Worm (Caenorhabditis elegans) whole organism, late embryonic: ENCODE data around the gene rars-1.

Experiments
- C08G9.2 ChIP-seq: sonication (generic microtip); optimal IDR thresholded peaks from 2 replicates; lab custom pipeline; 2016; ENCODE audit warnings: mild to moderate bottlenecking, missing genetic modification characterization, moderate library complexity, missing compliant biosample characterization
- C38D4.7 ChIP-seq: fragments of 200-800 bp; sonication (Bioruptor generic); optimal IDR thresholded peaks from 2 replicates; lab custom pipeline; 2018; ENCODE audit warnings: mild to moderate bottlenecking, missing genetic modification characterization, moderate library complexity, missing compliant biosample characterization
- F13H6.1 ChIP-seq: sonication (generic microtip); optimal IDR thresholded peaks from 2 replicates; lab custom pipeline; 2016; ENCODE audit warnings: missing genetic modification characterization, missing compliant biosample characterization
- T23F11.4 ChIP-seq: fragments of 200-800 bp; sonication (Bioruptor generic); optimal IDR thresholded peaks from 2 replicates; lab custom pipeline; 2018; ENCODE audit warnings: mild to moderate bottlenecking, missing genetic modification characterization, missing compliant biosample characterization
- ahr-1 ChIP-seq: sonication (generic microtip); optimal IDR thresholded peaks from 2 replicates; lab custom pipeline; 2016; ENCODE audit warnings: missing genetic modification characterization, missing compliant biosample characterization
- ceh-14 ChIP-seq: sonication (generic microtip); optimal IDR thresholded peaks from 2 replicates; lab custom pipeline; 2016; ENCODE audit warnings: missing genotype, missing genetic modification characterization, missing compliant biosample characterization
- ceh-2 ChIP-seq: sonication (generic microtip); optimal IDR thresholded peaks from 2 replicates; lab custom pipeline; 2016; ENCODE audit warnings: missing genotype, missing genetic modification characterization, missing compliant biosample characterization
- ceh-22 ChIP-seq: sonication (generic microtip); optimal IDR thresholded peaks from 2 replicates; lab custom pipeline; 2017; ENCODE audit warnings: missing biosample characterization, missing genetic modification characterization
- ceh-31 ChIP-seq: sonication (generic microtip); optimal IDR thresholded peaks from 2 replicates; lab custom pipeline; 2016; ENCODE audit warnings: missing genetic modification characterization, missing compliant biosample characterization
- ceh-34 ChIP-seq: sonication (generic microtip); optimal IDR thresholded peaks from 2 replicates; lab custom pipeline; 2016; ENCODE audit warnings: mild to moderate bottlenecking, missing genetic modification characterization, missing compliant biosample characterization
- ceh-45 ChIP-seq: fragments of 200-800 bp; sonication (Bioruptor generic); IDR thresholded peaks from 2 replicates; pipeline ENCODE4 v1.3.6; 2022; ENCODE audit warnings: missing genetic modification reagents, missing genetic modification characterization, missing compliant biosample characterization
- ceh-48 ChIP-seq: sonication (generic microtip); optimal IDR thresholded peaks from 2 replicates; lab custom pipeline; 2016; ENCODE audit warnings: missing genetic modification characterization, inconsistent platforms, missing compliant biosample characterization
- ceh-9 ChIP-seq: sonication (generic microtip); optimal IDR thresholded peaks from 2 replicates; lab custom pipeline; 2016; ENCODE audit warnings: mild to moderate bottlenecking, missing genetic modification characterization, inconsistent platforms, missing compliant biosample characterization
- che-1 ChIP-seq: sonication (generic microtip); optimal IDR thresholded peaks from 2 replicates; lab custom pipeline; 2016; ENCODE audit warnings: mild to moderate bottlenecking, missing genetic modification characterization, missing compliant biosample characterization
- dve-1 ChIP-seq: sonication (generic microtip); optimal IDR thresholded peaks from 2 replicates; lab custom pipeline; 2017; ENCODE audit warnings: antibody characterized with exemption, mild to moderate bottlenecking, missing genetic modification characterization, missing compliant biosample characterization
- elt-2 ChIP-seq: sonication (generic microtip); optimal IDR thresholded peaks from 2 replicates; lab custom pipeline; 2016; ENCODE audit warnings: missing genetic modification reagents, missing genetic modification characterization, missing compliant biosample characterization
- ets-4 ChIP-seq: sonication (generic microtip); optimal IDR thresholded peaks from 2 replicates; lab custom pipeline; 2016; ENCODE audit warnings: missing genetic modification characterization, missing compliant biosample characterization
- eyg-1 ChIP-seq: sonication (generic microtip); optimal IDR thresholded peaks from 2 replicates; lab custom pipeline; 2016; ENCODE audit warnings: missing genotype, missing genetic modification characterization, missing compliant biosample characterization
- fax-1 ChIP-seq: sonication (generic microtip); optimal IDR thresholded peaks from 2 replicates; lab custom pipeline; 2016; ENCODE audit warnings: missing genotype, missing genetic modification characterization, missing compliant biosample characterization
- fkh-6 ChIP-seq: sonication (generic microtip); optimal IDR thresholded peaks from 2 replicates; lab custom pipeline; 2016; ENCODE audit warnings: missing genetic modification characterization, missing compliant biosample characterization
- hlh-15 ChIP-seq: sonication (generic microtip); optimal IDR thresholded peaks from 2 replicates; lab custom pipeline; 2016; ENCODE audit warnings: missing genetic modification characterization, missing compliant biosample characterization
- hlh-8 ChIP-seq: sonication (generic microtip); optimal IDR thresholded peaks from 2 replicates; lab custom pipeline; 2016; ENCODE audit warnings: missing genotype, missing genetic modification characterization, missing compliant biosample characterization
- lim-6 ChIP-seq: sonication (generic microtip); optimal IDR thresholded peaks from 2 replicates; lab custom pipeline; 2016; ENCODE audit warnings: missing genetic modification characterization, missing compliant biosample characterization
- lin-11 ChIP-seq: fragments of 200-800 bp; sonication (Bioruptor generic); optimal IDR thresholded peaks from 2 replicates; lab custom pipeline; 2018; ENCODE audit warnings: mild to moderate bottlenecking, missing genetic modification characterization, missing compliant biosample characterization
- mec-3 ChIP-seq: sonication (generic microtip); optimal IDR thresholded peaks from 2 replicates; lab custom pipeline; 2016; ENCODE audit warnings: borderline replicate concordance, missing genetic modification characterization, missing compliant biosample characterization
- nfya-1 ChIP-seq: sonication (generic microtip); optimal IDR thresholded peaks from 2 replicates; lab custom pipeline; 2017; ENCODE audit warnings: missing genetic modification characterization, mild to moderate bottlenecking, missing compliant biosample characterization, antibody characterized with exemption, moderate library complexity
- nhr-232 ChIP-seq: sonication (generic microtip); optimal IDR thresholded peaks from 2 replicates; lab custom pipeline; 2016; ENCODE audit warnings: missing genetic modification characterization, missing compliant biosample characterization
- odd-2 ChIP-seq: sonication (generic microtip); optimal IDR thresholded peaks from 2 replicates; lab custom pipeline; 2017; ENCODE audit warnings: antibody characterized with exemption, mild to moderate bottlenecking, missing genetic modification characterization, missing compliant biosample characterization
- pha-2 ChIP-seq: sonication (generic microtip); optimal IDR thresholded peaks from 2 replicates; lab custom pipeline; 2017; ENCODE audit warnings: mild to moderate bottlenecking, missing genetic modification characterization, missing compliant biosample characterization
- pha-4 ChIP-seq: fragments of 150-350 bp; optimal IDR thresholded peaks from 2 replicates; lab custom pipeline; 2018; ENCODE audit warnings: missing biosample characterization, missing genetic modification reagents, missing genetic modification characterization
- pros-1 ChIP-seq: fragments of 150-350 bp; optimal IDR thresholded peaks from 2 replicates; lab custom pipeline; 2014; ENCODE audit warnings: missing biosample characterization, missing genetic modification reagents, missing genetic modification characterization
- ref-2 ChIP-seq: sonication (generic microtip); optimal IDR thresholded peaks from 2 replicates; lab custom pipeline; 2016; ENCODE audit warnings: missing genetic modification characterization, missing compliant biosample characterization
- rnt-1 ChIP-seq: sonication (generic microtip); optimal IDR thresholded peaks from 2 replicates; lab custom pipeline; 2016; ENCODE audit warnings: missing genetic modification characterization, missing compliant biosample characterization
- sdc-2 ChIP-seq: sonication (generic microtip); optimal IDR thresholded peaks from 2 replicates; lab custom pipeline; 2016; ENCODE audit warnings: missing genotype, missing genetic modification characterization, missing compliant biosample characterization
- sox-4 ChIP-seq: sonication (generic microtip); optimal IDR thresholded peaks from 2 replicates; lab custom pipeline; 2017; ENCODE audit warnings: mild to moderate bottlenecking, missing genetic modification characterization, inconsistent platforms, missing compliant biosample characterization
- tbx-2 ChIP-seq: sonication (generic microtip); optimal IDR thresholded peaks from 2 replicates; lab custom pipeline; 2016; ENCODE audit warnings: missing genetic modification characterization, missing compliant biosample characterization
- tbx-7 ChIP-seq: sonication (generic microtip); optimal IDR thresholded peaks from 2 replicates; lab custom pipeline; 2016; ENCODE audit warnings: missing genotype, missing genetic modification characterization, missing compliant biosample characterization
- ttx-3 ChIP-seq: sonication (generic microtip); optimal IDR thresholded peaks from 2 replicates; lab custom pipeline; 2016; ENCODE audit warnings: missing genetic modification reagents, missing genetic modification characterization, missing compliant biosample characterization
- unc-42 ChIP-seq: sonication (generic microtip); optimal IDR thresholded peaks from 2 replicates; lab custom pipeline; 2016; ENCODE audit warnings: missing genotype, missing genetic modification characterization, missing compliant biosample characterization
- unc-55 ChIP-seq: sonication (generic microtip); optimal IDR thresholded peaks from 2 replicates; lab custom pipeline; 2017; ENCODE audit warnings: missing biosample characterization, missing genetic modification reagents, missing genetic modification characterization
- zip-5 ChIP-seq: sonication (generic microtip); optimal IDR thresholded peaks from 2 replicates; lab custom pipeline; 2016; ENCODE audit warnings: missing genetic modification characterization, missing compliant biosample characterization
- ztf-16 ChIP-seq: sonication (generic microtip); optimal IDR thresholded peaks from 2 replicates; lab custom pipeline; 2017; ENCODE audit warnings: missing genetic modification characterization, missing compliant biosample characterization

Gene rars-1

DNA sequence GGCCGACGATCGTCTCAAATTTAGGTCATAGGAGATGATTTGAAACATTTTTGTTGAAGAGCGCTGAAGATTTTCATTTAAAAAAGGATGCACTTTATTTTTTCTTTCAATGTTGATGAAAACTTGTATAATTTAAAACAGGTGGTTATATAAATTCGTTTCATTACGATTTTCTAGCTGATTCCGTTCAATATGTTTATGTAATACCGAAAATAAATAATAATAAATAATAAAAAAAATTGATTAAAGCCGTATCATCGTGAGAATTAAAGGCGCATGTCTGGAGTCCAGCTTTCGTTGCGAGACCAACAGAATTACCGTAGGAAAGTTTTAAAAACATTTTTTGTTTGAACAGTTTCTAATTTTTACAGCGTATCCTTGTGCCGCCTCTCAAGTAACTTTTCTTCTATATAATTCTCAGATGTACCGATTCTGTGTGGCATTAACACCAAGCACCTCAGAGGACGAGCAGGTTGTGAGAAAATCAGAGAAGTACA is 15.3 kb upstream of the rars-1 start, which contains the start of the genes C26E6.12 and eri-9:
C26E6.12 (minus strand) TSS at position 51 of the 497 bp plus-strand sequence.
eri-9 (plus strand) TSS at position 248 of the 497 bp plus-strand sequence.
- no peak for TF ChIP-seq pha-4 (tag; lab: Kevin White, UChicago)
- TF ChIP-seq ceh-22 (tag; lab: Kevin White, UChicago), result no peak
- TF ChIP-seq sox-4 (tag; lab: Kevin White, UChicago), result no peak
- TF ChIP-seq fax-1, result no peak
- no peak for TF ChIP-seq unc-55
- TF ChIP-seq sdc-2 (tag; lab: Kevin White, UChicago), result no peak
- TF ChIP-seq ceh-9 (tag; lab: Kevin White, UChicago), result no peak
- TF ChIP-seq pha-2 (tag; lab: Kevin White, UChicago), result no peak
- TF ChIP-seq C38D4.7 (GFP tag; lab: Kevin White, UChicago), result no peak

DNA sequence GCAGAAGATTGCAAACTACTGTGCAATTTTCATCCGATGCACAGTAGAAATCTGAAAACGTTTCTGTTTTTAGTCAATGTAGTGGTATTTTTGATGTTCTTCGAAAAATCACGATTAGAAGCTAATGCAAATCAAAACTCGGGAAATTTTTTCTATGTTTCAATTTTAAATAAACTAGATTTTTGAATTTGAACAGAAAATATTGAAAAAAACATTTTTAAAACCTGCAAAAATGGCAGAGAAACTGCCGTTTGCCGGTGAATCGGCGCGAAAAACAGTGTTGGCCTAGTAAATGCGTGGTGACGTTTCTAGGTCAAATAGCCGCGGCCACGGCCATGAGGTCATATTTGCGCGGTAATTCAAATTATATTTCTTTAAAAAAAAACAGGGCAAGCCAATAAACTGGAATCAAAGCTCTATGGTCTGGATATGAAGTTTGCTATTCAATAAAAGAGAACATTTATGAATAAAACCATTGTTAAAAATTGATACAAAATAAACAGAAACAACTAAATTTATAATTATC is 13.2 kb upstream of the rars-1 start, which contains the start of gene set-2:
set-2 (minus strand) TSS at position 51 of the 526 bp plus-strand sequence.
- TF ChIP-seq pros-1 (tag; lab: Kevin White, UChicago), result no peak
- no peak for TF ChIP-seq ceh-48 (tag; lab: Kevin White, UChicago)
- TF ChIP-seq elt-2 (tag; lab: Kevin White, UChicago), result peak; percentile 67
- TF ChIP-seq T23F11.4 (GFP tag; lab: Kevin White, UChicago), result no peak
- peak; percentile 55 for TF ChIP-seq rnt-1 (tag; lab: Kevin White, UChicago)
- peak; percentile 93 for TF ChIP-seq ceh-31 (tag; lab: Kevin White, UChicago)
- peak; percentile 18 for TF ChIP-seq fkh-6 (tag; lab: Kevin White, UChicago)
- TF ChIP-seq ttx-3, result peak; percentile 35
- peak; percentile 44 for TF ChIP-seq eyg-1 (tag; lab: Kevin White, UChicago)
- TF ChIP-seq ref-2 (tag; lab: Kevin White, UChicago), result peak; percentile 71
- peak; percentile 65 for TF ChIP-seq lim-6 (tag; lab: Kevin White, UChicago)
- peak; percentile 87 for TF ChIP-seq tbx-7 (tag; lab: Kevin White, UChicago)
- TF ChIP-seq fax-1, result peak; percentile 62
- peak; percentile 9 for TF ChIP-seq pha-2 (tag; lab: Kevin White, UChicago)
- TF ChIP-seq F13H6.1 (tag; lab: Kevin White, UChicago), result peak; percentile 33
- TF ChIP-seq nhr-232, result no peak
- TF ChIP-seq C08G9.2, result peak; percentile 91
- TF ChIP-seq mec-3 (tag; lab: Kevin White, UChicago), result peak; percentile 74
- TF ChIP-seq ceh-34 (tag; lab: Kevin White, UChicago), result peak; percentile 34
- no peak for TF ChIP-seq pha-4 (tag; lab: Kevin White, UChicago)
- peak; percentile 92 for TF ChIP-seq ceh-2 (tag; lab: Kevin White, UChicago)
- TF ChIP-seq nfya-1 (tag; lab: Kevin White, UChicago), result peak; percentile 32
- TF ChIP-seq ceh-14 (tag; lab: Kevin White, UChicago), result peak; percentile 34
- peak; percentile 24 for TF ChIP-seq unc-42 (tag; lab: Kevin White, UChicago)
- TF ChIP-seq tbx-2 (tag; lab: Kevin White, UChicago), result peak; percentile 93
- peak; percentile 51 for TF ChIP-seq sdc-2 (tag; lab: Kevin White, UChicago)
- TF ChIP-seq hlh-8 (tag; lab: Kevin White, UChicago), result peak; percentile 60
- no peak for TF ChIP-seq che-1 (tag; lab: Kevin White, UChicago)
- TF ChIP-seq ahr-1, result peak; percentile 34
- peak; percentile 67 for TF ChIP-seq zip-5 (tag; lab: Kevin White, UChicago)
- no peak for TF ChIP-seq lin-11 (tag; lab: Kevin White, UChicago)
- no peak for TF ChIP-seq ceh-9 (tag; lab: Kevin White, UChicago)
- TF ChIP-seq ets-4, result peak; percentile 91

DNA sequence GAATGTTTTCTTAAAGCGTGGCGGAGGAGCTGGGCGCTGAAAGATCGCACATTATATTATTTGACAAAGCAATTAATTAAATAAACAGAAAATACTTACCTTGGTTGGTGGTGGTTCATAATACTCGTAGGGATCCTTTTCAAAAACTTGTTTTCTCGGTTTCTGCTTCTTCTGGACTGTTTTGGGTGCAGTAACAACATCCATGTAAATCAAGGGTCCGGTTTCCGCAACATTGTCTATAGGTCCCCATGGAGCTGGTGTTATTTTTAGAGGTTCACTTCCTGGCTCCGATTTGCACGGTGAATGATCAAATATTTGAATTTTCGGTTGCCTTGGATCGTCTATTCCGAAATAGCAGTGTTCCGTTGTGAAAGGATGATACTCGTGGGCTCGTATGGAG is 7.2 kb upstream of the rars-1 start:
- TF ChIP-seq che-1 (tag; lab: Kevin White, UChicago), result no peak
- TF ChIP-seq ceh-14 (tag; lab: Kevin White, UChicago), result no peak
- TF ChIP-seq mec-3 (tag; lab: Kevin White, UChicago), result no peak
- no peak for TF ChIP-seq fax-1
- TF ChIP-seq ets-4, result no peak
- no peak for TF ChIP-seq ttx-3
- no peak for TF ChIP-seq pros-1 (tag; lab: Kevin White, UChicago)
- TF ChIP-seq ref-2 (tag; lab: Kevin White, UChicago), result no peak
- no peak for TF ChIP-seq ceh-45
- TF ChIP-seq odd-2 (tag; lab: Kevin White, UChicago), result no peak
- no peak for TF ChIP-seq eyg-1 (tag; lab: Kevin White, UChicago)
- no peak for TF ChIP-seq hlh-15 (tag; lab: Kevin White, UChicago)
- TF ChIP-seq dve-1 (tag; lab: Kevin White, UChicago), result no peak
- no peak for TF ChIP-seq ztf-16 (tag; lab: Kevin White, UChicago)
- no peak for TF ChIP-seq C38D4.7 (GFP tag; lab: Kevin White, UChicago)
- TF ChIP-seq, all 69 proteins: peak for 0
